Fruit fly (Drosophila melanogaster) whole organism, embryonic: ENCODE measurements around the gene sphe.
A peak's percentile ranks its signal among the peaks of the same experiment; 100 is the strongest.

Source experiments
- Antp ChIP-seq: fragments of 200-800 bp; sonication (Bioruptor generic); optimal IDR thresholded peaks from 3 replicates; lab custom pipeline; 2016; ENCODE audit warnings: missing biosample characterization, missing genetic modification characterization
- CG10431 ChIP-seq: fragments of 200-800 bp; sonication (Bioruptor generic); optimal IDR thresholded peaks from 3 replicates; lab custom pipeline; 2018; ENCODE audit warnings: missing biosample characterization, mild to moderate bottlenecking, missing genetic modification characterization
- CG10462 ChIP-seq: fragments of 200-800 bp; sonication (Bioruptor generic); optimal IDR thresholded peaks from 2 replicates; lab custom pipeline; 2016; ENCODE audit warnings: missing biosample characterization, missing genetic modification characterization
- CG10959 ChIP-seq: fragments of 200-800 bp; sonication (Bioruptor generic); IDR thresholded peaks from 2 replicates; pipeline ENCODE4 v1.3.6; 2022; ENCODE audit warnings: missing biosample characterization, missing genetic modification characterization
- CG11456 ChIP-seq: fragments of 200-800 bp; sonication (Bioruptor generic); IDR thresholded peaks from 3 replicates; pipeline ENCODE4 v1.3.6; 2022; ENCODE audit warnings: missing biosample characterization, missing genetic modification characterization
- CG11560 ChIP-seq: fragments of 200-800 bp; sonication (Bioruptor generic); IDR thresholded peaks from 3 replicates; pipeline ENCODE4 v1.3.6; 2022; ENCODE audit warnings: missing biosample characterization, missing genetic modification characterization
- CG11696 ChIP-seq: fragments of 200-800 bp; sonication (Bioruptor generic); IDR thresholded peaks from 2 replicates; pipeline ENCODE4 v1.3.6; 2022; ENCODE audit warnings: missing biosample characterization, missing genetic modification characterization
- CG12744 ChIP-seq: fragments of 200-800 bp; sonication (Bioruptor generic); optimal IDR thresholded peaks from 2 replicates; lab custom pipeline; 2016; ENCODE audit warnings: missing biosample characterization, missing genetic modification characterization
- CG14441 ChIP-seq: fragments of 200-800 bp; sonication (Bioruptor generic); IDR thresholded peaks from 2 replicates; pipeline ENCODE4 v1.3.6; 2022; ENCODE audit warnings: missing biosample characterization, missing genetic modification characterization
- CG15269 ChIP-seq: fragments of 200-800 bp; sonication (Bioruptor generic); optimal IDR thresholded peaks from 2 replicates; lab custom pipeline; 2018; ENCODE audit warnings: missing biosample characterization, mild to moderate bottlenecking, missing genetic modification characterization, moderate library complexity
- CG15479 ChIP-seq: fragments of 200-800 bp; sonication (Bioruptor generic); optimal IDR thresholded peaks from 3 replicates; lab custom pipeline; 2019; ENCODE audit warnings: missing biosample characterization, mild to moderate bottlenecking, missing genetic modification characterization, moderate library complexity
- CG15514 ChIP-seq: fragments of 200-800 bp; sonication (Bioruptor generic); optimal IDR thresholded peaks from 3 replicates; lab custom pipeline; 2017; ENCODE audit warnings: missing biosample characterization, missing genetic modification characterization, mild to moderate bottlenecking, moderate library complexity, missing genetic modification reagents
- CG1603 ChIP-seq: fragments of 200-800 bp; sonication (Bioruptor generic); optimal IDR thresholded peaks from 2 replicates; lab custom pipeline; 2019; ENCODE audit warnings: missing biosample characterization, mild to moderate bottlenecking, missing genetic modification characterization, moderate library complexity
- CG17359 ChIP-seq: fragments of 200-800 bp; sonication (Bioruptor generic); optimal IDR thresholded peaks from 3 replicates; lab custom pipeline; 2018; ENCODE audit warnings: missing biosample characterization, mild to moderate bottlenecking, missing genetic modification characterization, moderate library complexity
- CG17568 ChIP-seq: fragments of 200-800 bp; sonication (Bioruptor generic); optimal IDR thresholded peaks from 2 replicates; lab custom pipeline; 2018; ENCODE audit warnings: missing biosample characterization, mild to moderate bottlenecking, missing genetic modification characterization, moderate library complexity
- CG17829 ChIP-seq: fragments of 200-800 bp; optimal IDR thresholded peaks from 2 replicates; lab custom pipeline; 2019; ENCODE audit warnings: missing biosample characterization, mild to moderate bottlenecking, missing genetic modification characterization, moderate library complexity
- CG1832 ChIP-seq: fragments of 200-800 bp; sonication (Bioruptor generic); optimal IDR thresholded peaks from 2 replicates; lab custom pipeline; 2017; ENCODE audit warnings: missing biosample characterization, mild to moderate bottlenecking, missing genetic modification characterization, inconsistent platforms
- CG2875 ChIP-seq: fragments of 200-800 bp; sonication (Bioruptor generic); optimal IDR thresholded peaks from 2 replicates; lab custom pipeline; 2017; ENCODE audit warnings: missing biosample characterization, mild to moderate bottlenecking, missing genetic modification characterization, missing genetic modification reagents
- CG4707 ChIP-seq: fragments of 200-800 bp; sonication (Bioruptor generic); optimal IDR thresholded peaks from 2 replicates; lab custom pipeline; 2018; ENCODE audit warnings: missing biosample characterization, mild to moderate bottlenecking, missing genetic modification characterization, moderate library complexity
- CG7928 ChIP-seq: fragments of 200-800 bp; sonication (Bioruptor generic); optimal IDR thresholded peaks from 2 replicates; lab custom pipeline; 2017; ENCODE audit warnings: missing biosample characterization, mild to moderate bottlenecking, missing genetic modification characterization
- CG8388 ChIP-seq: fragments of 200-800 bp; sonication (Bioruptor generic); optimal IDR thresholded peaks from 2 replicates; lab custom pipeline; 2019; ENCODE audit warnings: missing biosample characterization, mild to moderate bottlenecking, missing genetic modification characterization, moderate library complexity
- CG8765 ChIP-seq: fragments of 200-800 bp; sonication (Bioruptor generic); IDR thresholded peaks from 2 replicates; pipeline ENCODE4 v1.3.6; 2022; ENCODE audit warnings: missing biosample characterization, missing genetic modification characterization
- CG9876 ChIP-seq: fragments of 200-800 bp; sonication (Bioruptor generic); optimal IDR thresholded peaks from 2 replicates; lab custom pipeline; 2016; ENCODE audit warnings: missing biosample characterization, missing genetic modification characterization
- CG9932 ChIP-seq: fragments of 200-800 bp; sonication (Bioruptor generic); IDR thresholded peaks from 2 replicates; pipeline ENCODE4 v1.3.6; 2022; ENCODE audit warnings: missing biosample characterization, missing genetic modification characterization
- D19B ChIP-seq: fragments of 200-800 bp; sonication (Bioruptor generic); optimal IDR thresholded peaks from 2 replicates; lab custom pipeline; 2017; ENCODE audit warnings: missing biosample characterization, mild to moderate bottlenecking, missing genetic modification characterization
- Dll ChIP-seq: fragments of 200-800 bp; sonication (Bioruptor generic); IDR thresholded peaks from 4 replicates; pipeline ENCODE4 v1.3.6; 2022; ENCODE audit warnings: missing biosample characterization, missing genetic modification characterization; ENCODE audit not compliant: partially characterized antibody
- Drgx ChIP-seq: fragments of 200-800 bp; sonication (Bioruptor generic); IDR thresholded peaks from 2 replicates; pipeline ENCODE4 v1.3.6; 2022; ENCODE audit warnings: missing biosample characterization, missing genetic modification characterization
- Hr3 ChIP-seq: fragments of 200-800 bp; sonication (Bioruptor generic); optimal IDR thresholded peaks from 3 replicates; lab custom pipeline; 2016; ENCODE audit warnings: missing biosample characterization, missing genetic modification characterization
- MBD-R2 ChIP-seq: fragments of 200-800 bp; sonication (Bioruptor generic); IDR thresholded peaks from 2 replicates; pipeline ENCODE4 v1.3.6; 2022; ENCODE audit warnings: missing biosample characterization, missing genetic modification characterization
- TFAM ChIP-seq: fragments of 200-800 bp; sonication (Bioruptor generic); optimal IDR thresholded peaks from 2 replicates; lab custom pipeline; 2017; ENCODE audit warnings: missing biosample characterization, missing genetic modification characterization, inconsistent platforms
- amos ChIP-seq: fragments of 200-800 bp; sonication (Bioruptor generic); IDR thresholded peaks from 2 replicates; pipeline ENCODE4 v1.3.6; 2022; ENCODE audit warnings: missing biosample characterization, missing genetic modification characterization; ENCODE audit not compliant: partially characterized antibody
- ase ChIP-seq: fragments of 200-800 bp; sonication (Bioruptor generic); IDR thresholded peaks from 3 replicates; pipeline ENCODE4 v1.3.6; 2022; ENCODE audit warnings: missing biosample characterization, missing genetic modification characterization
- bbx ChIP-seq: fragments of 200-800 bp; sonication (Bioruptor generic); IDR thresholded peaks from 2 replicates; pipeline ENCODE4 v1.3.6; 2022; ENCODE audit warnings: missing biosample characterization, missing genetic modification characterization; ENCODE audit not compliant: partially characterized antibody
- bcd ChIP-seq: fragments of 200-800 bp; sonication (Bioruptor generic); optimal IDR thresholded peaks from 2 replicates; lab custom pipeline; 2017; ENCODE audit warnings: missing biosample characterization, mild to moderate bottlenecking, missing genetic modification characterization
- btn ChIP-seq: fragments of 200-800 bp; sonication (Bioruptor generic); optimal IDR thresholded peaks from 2 replicates; lab custom pipeline; 2016; ENCODE audit warnings: missing biosample characterization, missing genetic modification characterization
- dati ChIP-seq: fragments of 200-800 bp; sonication (Bioruptor generic); IDR thresholded peaks from 2 replicates; pipeline ENCODE4 v1.3.6; 2022; ENCODE audit warnings: missing biosample characterization, missing genetic modification characterization
- ewg ChIP-seq: fragments of 200-800 bp; sonication (Bioruptor generic); optimal IDR thresholded peaks from 3 replicates; lab custom pipeline; 2017; ENCODE audit warnings: mild to moderate bottlenecking, missing biosample characterization, missing genetic modification reagents, missing genetic modification characterization
- eyg ChIP-seq: fragments of 200-800 bp; sonication (Bioruptor generic); optimal IDR thresholded peaks from 3 replicates; lab custom pipeline; 2016; ENCODE audit warnings: missing biosample characterization, missing genetic modification characterization
- fd3F ChIP-seq: fragments of 200-800 bp; sonication (Bioruptor generic); optimal IDR thresholded peaks from 2 replicates; lab custom pipeline; 2018; ENCODE audit warnings: missing biosample characterization, mild to moderate bottlenecking, missing genetic modification characterization, moderate library complexity
- gce ChIP-seq: fragments of 200-800 bp; sonication (Bioruptor generic); IDR thresholded peaks from 3 replicates; pipeline ENCODE4 v1.3.6; 2022; ENCODE audit warnings: missing biosample characterization, missing genetic modification characterization
- hbn ChIP-seq: fragments of 200-800 bp; sonication (Bioruptor generic); IDR thresholded peaks from 2 replicates; pipeline ENCODE4 v1.3.6; 2022; ENCODE audit warnings: missing biosample characterization, missing genetic modification characterization; ENCODE audit not compliant: partially characterized antibody
- jigr1 ChIP-seq: fragments of 200-800 bp; sonication (Bioruptor generic); IDR thresholded peaks from 3 replicates; pipeline ENCODE4 v1.3.6; 2022; ENCODE audit warnings: missing biosample characterization, missing genetic modification characterization
- knrl ChIP-seq: fragments of 200-800 bp; sonication (Bioruptor generic); IDR thresholded peaks from 3 replicates; pipeline ENCODE4 v1.3.6; 2022; ENCODE audit warnings: missing biosample characterization, missing genetic modification characterization; ENCODE audit not compliant: partially characterized antibody
- lab ChIP-seq: fragments of 200-800 bp; sonication (Bioruptor generic); optimal IDR thresholded peaks from 3 replicates; lab custom pipeline; 2017; ENCODE audit warnings: missing biosample characterization, missing genetic modification characterization, mild to moderate bottlenecking, moderate library complexity, missing genetic modification reagents
- repo ChIP-seq: fragments of 200-800 bp; sonication (Bioruptor generic); optimal IDR thresholded peaks from 2 replicates; lab custom pipeline; 2016; ENCODE audit warnings: missing biosample characterization, missing genetic modification characterization
- salm ChIP-seq: fragments of 200-800 bp; sonication (Bioruptor generic); optimal IDR thresholded peaks from 2 replicates; lab custom pipeline; 2018; ENCODE audit warnings: missing biosample characterization, mild to moderate bottlenecking, missing genetic modification characterization
- sna ChIP-seq: fragments of 200-800 bp; sonication (Bioruptor generic); IDR thresholded peaks from 2 replicates; pipeline ENCODE4 v1.3.6; 2022; ENCODE audit warnings: missing biosample characterization, missing genetic modification characterization; ENCODE audit not compliant: partially characterized antibody
- so ChIP-seq: fragments of 200-800 bp; sonication (Bioruptor generic); IDR thresholded peaks from 3 replicates; pipeline ENCODE4 v1.3.6; 2022; ENCODE audit warnings: missing biosample characterization, missing genetic modification characterization
- unc-4 ChIP-seq: fragments of 200-800 bp; sonication (Bioruptor generic); IDR thresholded peaks from 2 replicates; pipeline ENCODE4 v1.3.6; 2022; ENCODE audit warnings: missing biosample characterization, missing genetic modification characterization; ENCODE audit not compliant: partially characterized antibody
- vvl ChIP-seq: fragments of 200-800 bp; sonication (Bioruptor generic); IDR thresholded peaks from 2 replicates; pipeline ENCODE4 v1.3.6; 2022; ENCODE audit warnings: missing biosample characterization, missing genetic modification characterization

Gene sphe

dm6 chrX:16654931-16655409 is 46.8 kb downstream of the sphe start, which contains the start of the genes Nemp and r (continued):
- TF ChIP-seq CG11696 (GFP tag; lab: Robert Waterston, UW) (no peak), CG14441 (GFP tag; lab: Robert Waterston, UW) (no peak), Antp (GFP tag; lab: Kevin White, UChicago) (no peak), vvl (no peak), unc-4 (GFP tag; lab: Robert Waterston, UW) (peak; percentile 71), bbx (GFP tag; lab: Robert Waterston, UW) (peak; percentile 62), CG8765 (no peak), CG10959 (GFP tag; lab: Robert Waterston, UW) (no peak), bcd (GFP tag; lab: Kevin White, UChicago) (no peak), TFAM (no peak), Hr3 (no peak), CG4707 (GFP tag; lab: Kevin White, UChicago) (no peak), ase (no peak), jigr1 (GFP tag; lab: Robert Waterston, UW) (no peak), MBD-R2 (GFP tag; lab: Robert Waterston, UW) (peak; percentile 55; the same call in 1 of the 2 replicates), CG2875 (no peak), CG7928 (no peak), CG9932 (GFP tag; lab: Robert Waterston, UW) (no peak), CG15514 (GFP tag; lab: Kevin White, UChicago) (peak; percentile 59), ewg (GFP tag; lab: Kevin White, UChicago) (no peak), CG1603 (tag; lab: Kevin White, UChicago) (peak; percentile 47), CG15269 (no peak), CG9876 (no peak), salm (no peak), lab (no peak), CG10431 (GFP tag; lab: Kevin White, UChicago) (no peak), CG8388 (GFP tag; lab: Kevin White, UChicago) (no peak), eyg (GFP tag; lab: Kevin White, UChicago) (no peak), CG17829 (tag; lab: Kevin White, UChicago) (no peak), hbn (GFP tag; lab: Robert Waterston, UW) (peak; percentile 65), CG11560 (peak; percentile 91), CG11456 (GFP tag; lab: Robert Waterston, UW) (no peak), Dll (GFP tag; lab: Robert Waterston, UW) (peak; percentile 81), Drgx (GFP tag; lab: Robert Waterston, UW) (no peak), knrl (GFP tag; lab: Robert Waterston, UW) (peak; percentile 78), D19B (GFP tag; lab: Kevin White, UChicago) (no peak), fd3F (GFP tag; lab: Kevin White, UChicago) (no peak), CG10462 (no peak), CG1832 (GFP tag; lab: Kevin White, UChicago) (no peak), dati (GFP tag; lab: Robert Waterston, UW) (no peak), gce (GFP tag; lab: Robert Waterston, UW) (no peak), CG17568 (no peak), CG17359 (tag; lab: Kevin White, UChicago) (no peak), CG12744 (no peak), so (GFP tag; lab: Robert Waterston, UW) (no peak), sna (GFP tag; lab: Robert Waterston, UW) (peak; percentile 58; the same call in 1 of the 2 replicates), repo (no peak), btn (GFP tag; lab: Kevin White, UChicago) (no peak), amos (GFP tag; lab: Robert Waterston, UW) (peak; percentile 71), CG15479 (GFP tag; lab: Kevin White, UChicago) (no peak)
